Worm (Caenorhabditis elegans) whole organism, L3 larva: ENCODE results near the gene F47B8.13.

Source experiments
- R02D3.7 ChIP-seq: fragments of 150-350 bp; optimal IDR thresholded peaks from 2 replicates; lab custom pipeline; 2014; ENCODE audit warnings: missing biosample characterization, missing genetic modification characterization
- ZK546.5 ChIP-seq: sonication (generic microtip); optimal IDR thresholded peaks from 2 replicates; lab custom pipeline; 2017; ENCODE audit warnings: missing biosample characterization, missing genetic modification characterization
- aly-2 ChIP-seq: fragments of 150-350 bp; optimal IDR thresholded peaks from 2 replicates; lab custom pipeline; 2014; ENCODE audit warnings: missing biosample characterization, missing genetic modification characterization
- ama-1 ChIP-seq: fragments of 150-350 bp; optimal IDR thresholded peaks from 2 replicates; lab custom pipeline; 2018
- ceh-16 ChIP-seq: sonication (generic microtip); optimal IDR thresholded peaks from 2 replicates; lab custom pipeline; 2017; ENCODE audit warnings: missing biosample characterization, missing genetic modification characterization
- ceh-28 ChIP-seq: fragments of 150-350 bp; optimal IDR thresholded peaks from 2 replicates; lab custom pipeline; 2014; ENCODE audit warnings: missing biosample characterization, missing genetic modification reagents, missing genetic modification characterization
- ceh-82 ChIP-seq: fragments of 150-350 bp; optimal IDR thresholded peaks from 2 replicates; lab custom pipeline; 2014; ENCODE audit warnings: missing biosample characterization, missing genetic modification characterization
- ceh-9 ChIP-seq: sonication (generic microtip); optimal IDR thresholded peaks from 2 replicates; lab custom pipeline; 2018; ENCODE audit warnings: missing biosample characterization, missing genetic modification characterization
- daf-12 ChIP-seq: fragments of 150-350 bp; optimal IDR thresholded peaks from 2 replicates; lab custom pipeline; 2014; ENCODE audit warnings: missing biosample characterization, missing genetic modification reagents, missing genetic modification characterization
- egl-27 ChIP-seq: sonication (generic microtip); optimal IDR thresholded peaks from 4 replicates; lab custom pipeline; 2017; ENCODE audit warnings: missing biosample characterization, missing genetic modification reagents, missing genetic modification characterization
- egl-5 ChIP-seq: fragments of 150-350 bp; optimal IDR thresholded peaks from 2 replicates; lab custom pipeline; 2017; ENCODE audit warnings: missing biosample characterization, missing genetic modification reagents, missing genetic modification characterization, inconsistent platforms
- elt-1 ChIP-seq: fragments of 150-350 bp; optimal IDR thresholded peaks from 2 replicates; lab custom pipeline; 2014; ENCODE audit warnings: missing biosample characterization, missing genetic modification characterization
- elt-2 ChIP-seq: sonication (generic microtip); optimal IDR thresholded peaks from 2 replicates; lab custom pipeline; 2016; ENCODE audit warnings: missing genetic modification reagents, mild to moderate bottlenecking, missing genetic modification characterization, missing compliant biosample characterization
- elt-3 ChIP-seq, 3 experiments: fragments of 150-350 bp in 1 of 3; sonication (generic microtip) in 2 of 3; optimal IDR thresholded peaks; 2 replicates in 2 of 3; 4 replicates in 1 of 3; lab custom pipeline; 2014 to 2017; ENCODE audit warnings: missing biosample characterization in 3 of 3, missing genetic modification characterization in 3 of 3
- eor-1 ChIP-seq, 2 experiments: fragments of 150-350 bp; optimal IDR thresholded peaks; 2 replicates each; lab custom pipeline; 2014 to 2018; ENCODE audit warnings: missing biosample characterization in 2 of 2, missing genetic modification characterization in 2 of 2
- fkh-10 ChIP-seq: sonication (generic microtip); optimal IDR thresholded peaks from 2 replicates; lab custom pipeline; 2017; ENCODE audit warnings: missing biosample characterization, missing genetic modification reagents, missing genetic modification characterization
- fkh-2 ChIP-seq: fragments of 150-350 bp; optimal IDR thresholded peaks from 2 replicates; lab custom pipeline; 2014; ENCODE audit warnings: missing biosample characterization, missing genetic modification reagents, missing genetic modification characterization
- fos-1 ChIP-seq: fragments of 150-350 bp; optimal IDR thresholded peaks from 2 replicates; lab custom pipeline; 2014; ENCODE audit warnings: missing biosample characterization, missing genetic modification characterization
- hmg-11 ChIP-seq: sonication (generic microtip); optimal IDR thresholded peaks from 2 replicates; lab custom pipeline; 2016; ENCODE audit warnings: missing genetic modification characterization, missing compliant biosample characterization
- jun-1 ChIP-seq: fragments of 150-350 bp; optimal IDR thresholded peaks from 2 replicates; lab custom pipeline; 2014; ENCODE audit warnings: missing biosample characterization, missing genetic modification reagents, missing genetic modification characterization
- lin-15B ChIP-seq: fragments of 150-350 bp; optimal IDR thresholded peaks from 2 replicates; lab custom pipeline; 2014; ENCODE audit warnings: missing biosample characterization, missing genetic modification characterization
- lin-39 ChIP-seq: fragments of 150-350 bp; optimal IDR thresholded peaks from 2 replicates; lab custom pipeline; 2018; ENCODE audit warnings: missing biosample characterization, missing genetic modification reagents, missing genetic modification characterization
- lsy-12 ChIP-seq: sonication (generic microtip); optimal IDR thresholded peaks from 2 replicates; lab custom pipeline; 2016; ENCODE audit warnings: mild to moderate bottlenecking, missing genetic modification characterization, missing compliant biosample characterization
- mdl-1 ChIP-seq: fragments of 150-350 bp; optimal IDR thresholded peaks from 2 replicates; lab custom pipeline; 2014; ENCODE audit warnings: missing biosample characterization, missing genetic modification characterization
- mml-1 ChIP-seq: fragments of 150-350 bp; sonication (generic microtip); optimal IDR thresholded peaks from 3 replicates; lab custom pipeline; 2014; ENCODE audit warnings: missing biosample characterization, missing genetic modification characterization
- nfya-1 ChIP-seq: sonication (generic microtip); optimal IDR thresholded peaks from 2 replicates; lab custom pipeline; 2017; ENCODE audit warnings: missing genetic modification characterization, mild to moderate bottlenecking, missing compliant biosample characterization, antibody characterized with exemption, moderate library complexity; ENCODE audit not compliant: insufficient read depth
- nhr-11 ChIP-seq: fragments of 150-350 bp; optimal IDR thresholded peaks from 2 replicates; lab custom pipeline; 2014; ENCODE audit warnings: missing biosample characterization, missing genetic modification characterization
- nhr-12 ChIP-seq: fragments of 150-350 bp; optimal IDR thresholded peaks from 2 replicates; lab custom pipeline; 2014; ENCODE audit warnings: missing biosample characterization, missing genetic modification characterization
- nhr-23 ChIP-seq: fragments of 150-350 bp; optimal IDR thresholded peaks from 2 replicates; lab custom pipeline; 2014; ENCODE audit warnings: missing biosample characterization, missing genetic modification reagents, missing genetic modification characterization
- nhr-237 ChIP-seq: fragments of 150-350 bp; optimal IDR thresholded peaks from 2 replicates; lab custom pipeline; 2014; ENCODE audit warnings: missing biosample characterization, missing genetic modification characterization
- nhr-25 ChIP-seq: sonication (generic microtip); optimal IDR thresholded peaks from 2 replicates; lab custom pipeline; 2017; ENCODE audit warnings: missing biosample characterization, missing genetic modification characterization
- nhr-28 ChIP-seq: fragments of 150-350 bp; optimal IDR thresholded peaks from 2 replicates; lab custom pipeline; 2014; ENCODE audit warnings: missing biosample characterization, missing genetic modification characterization
- nhr-43 ChIP-seq: sonication (generic microtip); optimal IDR thresholded peaks from 2 replicates; lab custom pipeline; 2016; ENCODE audit warnings: mild to moderate bottlenecking, missing genetic modification characterization, missing compliant biosample characterization; ENCODE audit not compliant: poor library complexity, severe bottlenecking
- nhr-67 ChIP-seq: fragments of 150-350 bp; optimal IDR thresholded peaks from 2 replicates; lab custom pipeline; 2014; ENCODE audit warnings: missing biosample characterization, missing genetic modification characterization
- nhr-76 ChIP-seq: fragments of 150-350 bp; sonication (generic microtip); optimal IDR thresholded peaks from 5 replicates; lab custom pipeline; 2014; ENCODE audit warnings: missing biosample characterization, missing genetic modification characterization
- nhr-77 ChIP-seq: fragments of 150-350 bp; optimal IDR thresholded peaks from 2 replicates; lab custom pipeline; 2014; ENCODE audit warnings: missing biosample characterization, missing genetic modification characterization
- pha-4 ChIP-seq: fragments of 150-350 bp; optimal IDR thresholded peaks from 2 replicates; lab custom pipeline; 2014; ENCODE audit warnings: missing biosample characterization, missing genetic modification reagents, missing genetic modification characterization
- pqm-1 ChIP-seq: fragments of 150-350 bp; optimal IDR thresholded peaks from 2 replicates; lab custom pipeline; 2017; ENCODE audit warnings: missing biosample characterization, missing genetic modification characterization, inconsistent platforms
- sea-2 ChIP-seq: fragments of 150-350 bp; sonication (generic microtip); optimal IDR thresholded peaks from 4 replicates; lab custom pipeline; 2014; ENCODE audit warnings: missing biosample characterization, missing genetic modification reagents, missing genetic modification characterization
- skn-1 ChIP-seq: fragments of 150-350 bp; optimal IDR thresholded peaks from 2 replicates; lab custom pipeline; 2014; ENCODE audit warnings: missing biosample characterization, missing genetic modification characterization
- snpc-4 ChIP-seq: fragments of 150-350 bp; optimal IDR thresholded peaks from 2 replicates; lab custom pipeline; 2014; ENCODE audit warnings: missing biosample characterization, missing genetic modification characterization
- tbx-2 ChIP-seq: sonication (generic microtip); optimal IDR thresholded peaks from 2 replicates; lab custom pipeline; 2016; ENCODE audit warnings: mild to moderate bottlenecking, missing genetic modification characterization, missing compliant biosample characterization
- unc-39 ChIP-seq: sonication (generic microtip); optimal IDR thresholded peaks from 4 replicates; lab custom pipeline; 2017; ENCODE audit warnings: missing biosample characterization, missing genetic modification characterization
- unc-62 ChIP-seq: fragments of 150-350 bp; sonication (generic microtip); optimal IDR thresholded peaks from 4 replicates; lab custom pipeline; 2014; ENCODE audit warnings: missing biosample characterization, missing genetic modification reagents, missing genetic modification characterization
- zag-1 ChIP-seq: fragments of 150-350 bp; optimal IDR thresholded peaks from 2 replicates; lab custom pipeline; 2014; ENCODE audit warnings: missing biosample characterization, missing genetic modification characterization
- ztf-11 ChIP-seq: fragments of 150-350 bp; optimal IDR thresholded peaks from 2 replicates; lab custom pipeline; 2014; ENCODE audit warnings: missing biosample characterization, missing genetic modification characterization
- ztf-4 ChIP-seq: fragments of 150-350 bp; optimal IDR thresholded peaks from 2 replicates; lab custom pipeline; 2014; ENCODE audit warnings: missing biosample characterization, missing genetic modification characterization

The F47B8.13 gene

ce11 chrV:14324502-14325467 lies 5.3 kb upstream of the F47B8.13 start, which contains the start of the genes F47B8.4 and F47B8.18:
Gene F47B8.4, minus strand, starts transcription at chrV:14324673.
Gene F47B8.18, minus strand, starts transcription at chrV:14325464.
- peak; percentile 69 for TF ChIP-seq elt-2 (tag; lab: Kevin White, UChicago)
- peak; percentile 59 for TF ChIP-seq pqm-1 (tag; lab: Kevin White, UChicago)
- no peak for TF ChIP-seq zag-1 (tag; lab: Kevin White, UChicago)
- TF ChIP-seq pha-4 (tag; lab: Kevin White, UChicago), result peak; percentile 90
- TF ChIP-seq, all 47 proteins: peak for 3

- TF ChIP-seq snpc-4 (tag; lab: Kevin White, UChicago) (peak; percentile 17), nhr-76 (tag; lab: Kevin White, UChicago) (no peak), nhr-11 (no peak), nhr-23 (peak; percentile 6), R02D3.7 (tag; lab: Kevin White, UChicago) (no peak), nhr-28 (tag; lab: Kevin White, UChicago) (no peak), lin-15B (tag; lab: Kevin White, UChicago) (peak; percentile 15), nhr-43 (tag; lab: Kevin White, UChicago) (no peak), mdl-1 (tag; lab: Kevin White, UChicago) (no peak), egl-27 (tag; lab: Kevin White, UChicago) (no peak), elt-2 (tag; lab: Kevin White, UChicago) (no peak), unc-62 (GFP tag; lab: Kevin White, UChicago) (no peak), lsy-12 (tag; lab: Kevin White, UChicago) (no peak), ZK546.5 (tag; lab: Kevin White, UChicago) (no peak), nhr-67 (tag; lab: Kevin White, UChicago) (no peak), ceh-28 (tag; lab: Kevin White, UChicago) (no peak), nhr-12 (no peak), fos-1 (tag; lab: Kevin White, UChicago) (no peak), nhr-77 (tag; lab: Kevin White, UChicago) (no peak), ceh-82 (no peak), nfya-1 (peak; percentile 69), mml-1 (tag; lab: Kevin White, UChicago) (no peak), skn-1 (peak; percentile 14), aly-2 (tag; lab: Kevin White, UChicago) (no peak), eor-1 (tag; optimal IDR thresholded peaks at IDR 0.05; lab: Kevin White, UChicago) (no peak), pha-4 (tag; lab: Kevin White, UChicago) (peak; percentile 63), lin-39 (tag; lab: Kevin White, UChicago) (no peak), ztf-11 (tag; lab: Kevin White, UChicago) (no peak), tbx-2 (tag; lab: Kevin White, UChicago) (no peak), ceh-16 (no peak), ceh-9 (no peak), fkh-2 (tag; lab: Kevin White, UChicago) (no peak), nhr-25 (tag; lab: Kevin White, UChicago) (peak; percentile 45), egl-5 (tag; lab: Kevin White, UChicago) (peak; percentile 27), sea-2 (GFP tag; lab: Kevin White, UChicago) (no peak), fkh-10 (GFP tag; lab: Kevin White, UChicago) (no peak), elt-1 (no peak), zag-1 (tag; lab: Kevin White, UChicago) (no peak), elt-3 (tag; optimal IDR thresholded peaks at IDR 0.05; lab: Kevin White, UChicago) (no peak), ztf-4 (tag; lab: Kevin White, UChicago) (no peak), ama-1 (lab: Kevin White, UChicago) (peak; percentile 5), pqm-1 (tag; lab: Kevin White, UChicago) (no peak), hmg-11 (tag; lab: Kevin White, UChicago) (peak; percentile 43), unc-39 (no peak), daf-12 (tag; lab: Kevin White, UChicago) (no peak), jun-1 (tag; lab: Kevin White, UChicago) (no peak), nhr-237 (tag; lab: Kevin White, UChicago) (no peak)
- TF ChIP-seq, all 47 proteins: peak for 10
Observed at ce11 chrV:14322743-14323142, 3.2 kb upstream of the F47B8.13 start, which contains the start of gene F47B8.3. Gene F47B8.3, minus strand, starts transcription at chrV:14323003.
